Worm (Caenorhabditis elegans) whole organism, late embryonic: ENCODE measurements around the gene haf-1.

Experiments used
- C38D4.7 ChIP-seq: fragments of 200-800 bp; sonication (Bioruptor generic); optimal IDR thresholded peaks from 2 replicates; lab custom pipeline; 2018; ENCODE audit warnings: mild to moderate bottlenecking, missing genetic modification characterization, moderate library complexity, missing compliant biosample characterization
- F13H6.1 ChIP-seq: sonication (generic microtip); optimal IDR thresholded peaks from 2 replicates; lab custom pipeline; 2016; ENCODE audit warnings: missing genetic modification characterization, missing compliant biosample characterization
- Y22D7AL.16 ChIP-seq: sonication (generic microtip); optimal IDR thresholded peaks from 2 replicates; lab custom pipeline; 2016; ENCODE audit warnings: missing genetic modification characterization, missing compliant biosample characterization
- ceh-14 ChIP-seq: sonication (generic microtip); optimal IDR thresholded peaks from 2 replicates; lab custom pipeline; 2016; ENCODE audit warnings: missing genotype, missing genetic modification characterization, missing compliant biosample characterization
- ceh-18 ChIP-seq: sonication (generic microtip); optimal IDR thresholded peaks from 2 replicates; lab custom pipeline; 2016; ENCODE audit warnings: missing genetic modification characterization, missing compliant biosample characterization
- ceh-30 ChIP-seq: fragments of 150-350 bp; optimal IDR thresholded peaks from 2 replicates; lab custom pipeline; 2014; ENCODE audit warnings: missing biosample characterization, missing genetic modification characterization
- ceh-31 ChIP-seq: sonication (generic microtip); optimal IDR thresholded peaks from 2 replicates; lab custom pipeline; 2016; ENCODE audit warnings: missing genetic modification characterization, missing compliant biosample characterization
- ceh-48 ChIP-seq: sonication (generic microtip); optimal IDR thresholded peaks from 2 replicates; lab custom pipeline; 2016; ENCODE audit warnings: missing genetic modification characterization, inconsistent platforms, missing compliant biosample characterization
- ceh-9 ChIP-seq: sonication (generic microtip); optimal IDR thresholded peaks from 2 replicates; lab custom pipeline; 2016; ENCODE audit warnings: mild to moderate bottlenecking, missing genetic modification characterization, inconsistent platforms, missing compliant biosample characterization
- che-1 ChIP-seq: sonication (generic microtip); optimal IDR thresholded peaks from 2 replicates; lab custom pipeline; 2016; ENCODE audit warnings: mild to moderate bottlenecking, missing genetic modification characterization, missing compliant biosample characterization
- dmd-4 ChIP-seq: sonication (generic microtip); optimal IDR thresholded peaks from 2 replicates; lab custom pipeline; 2016; ENCODE audit warnings: borderline replicate concordance, missing genetic modification characterization, missing compliant biosample characterization
- elt-4 ChIP-seq: sonication (generic microtip); optimal IDR thresholded peaks from 2 replicates; lab custom pipeline; 2016; ENCODE audit warnings: missing genetic modification characterization, missing compliant biosample characterization
- ets-4 ChIP-seq: sonication (generic microtip); optimal IDR thresholded peaks from 2 replicates; lab custom pipeline; 2016; ENCODE audit warnings: missing genetic modification characterization, missing compliant biosample characterization
- fax-1 ChIP-seq: sonication (generic microtip); optimal IDR thresholded peaks from 2 replicates; lab custom pipeline; 2016; ENCODE audit warnings: missing genotype, missing genetic modification characterization, missing compliant biosample characterization
- fkh-10 ChIP-seq: fragments of 150-350 bp; optimal IDR thresholded peaks from 2 replicates; lab custom pipeline; 2014; ENCODE audit warnings: missing biosample characterization, missing genetic modification reagents, missing genetic modification characterization
- fkh-6 ChIP-seq: sonication (generic microtip); optimal IDR thresholded peaks from 2 replicates; lab custom pipeline; 2016; ENCODE audit warnings: missing genetic modification characterization, missing compliant biosample characterization
- hlh-13 ChIP-seq: fragments of 200-800 bp; sonication (Bioruptor generic); optimal IDR thresholded peaks from 2 replicates; lab custom pipeline; 2018; ENCODE audit warnings: mild to moderate bottlenecking, missing genetic modification characterization, missing compliant biosample characterization
- hlh-15 ChIP-seq: sonication (generic microtip); optimal IDR thresholded peaks from 2 replicates; lab custom pipeline; 2016; ENCODE audit warnings: missing genetic modification characterization, missing compliant biosample characterization
- hlh-30 ChIP-seq: sonication (generic microtip); optimal IDR thresholded peaks from 2 replicates; lab custom pipeline; 2017; ENCODE audit warnings: antibody characterized with exemption, missing genetic modification characterization, missing compliant biosample characterization; ENCODE audit not compliant: insufficient read depth
- hlh-6 ChIP-seq: sonication (generic microtip); optimal IDR thresholded peaks from 2 replicates; lab custom pipeline; 2016; ENCODE audit warnings: missing genotype, missing genetic modification characterization, missing compliant biosample characterization
- madf-2 ChIP-seq: sonication (generic microtip); optimal IDR thresholded peaks from 2 replicates; lab custom pipeline; 2017; ENCODE audit warnings: missing genetic modification characterization, missing compliant biosample characterization
- mec-3 ChIP-seq: sonication (generic microtip); optimal IDR thresholded peaks from 2 replicates; lab custom pipeline; 2016; ENCODE audit warnings: borderline replicate concordance, missing genetic modification characterization, missing compliant biosample characterization
- nfya-1 ChIP-seq: sonication (generic microtip); optimal IDR thresholded peaks from 2 replicates; lab custom pipeline; 2017; ENCODE audit warnings: missing genetic modification characterization, mild to moderate bottlenecking, missing compliant biosample characterization, antibody characterized with exemption, moderate library complexity
- nhr-232 ChIP-seq: sonication (generic microtip); optimal IDR thresholded peaks from 2 replicates; lab custom pipeline; 2016; ENCODE audit warnings: missing genetic modification characterization, missing compliant biosample characterization
- npax-4 ChIP-seq: sonication (generic microtip); optimal IDR thresholded peaks from 2 replicates; lab custom pipeline; 2016; ENCODE audit warnings: missing genetic modification characterization, missing compliant biosample characterization
- odd-2 ChIP-seq: sonication (generic microtip); optimal IDR thresholded peaks from 2 replicates; lab custom pipeline; 2017; ENCODE audit warnings: antibody characterized with exemption, mild to moderate bottlenecking, missing genetic modification characterization, missing compliant biosample characterization
- pat-9 ChIP-seq: fragments of 200-800 bp; sonication (Bioruptor generic); optimal IDR thresholded peaks from 2 replicates; lab custom pipeline; 2018; ENCODE audit warnings: mild to moderate bottlenecking, missing genetic modification characterization, moderate library complexity, missing compliant biosample characterization
- pax-1 ChIP-seq: fragments of 150-350 bp; optimal IDR thresholded peaks from 2 replicates; lab custom pipeline; 2014; ENCODE audit warnings: missing biosample characterization, missing genetic modification characterization
- pha-4 ChIP-seq: fragments of 150-350 bp; optimal IDR thresholded peaks from 2 replicates; lab custom pipeline; 2018; ENCODE audit warnings: missing biosample characterization, missing genetic modification reagents, missing genetic modification characterization
- pqm-1 ChIP-seq: sonication (generic microtip); optimal IDR thresholded peaks from 2 replicates; lab custom pipeline; 2016; ENCODE audit warnings: missing genetic modification characterization, missing compliant biosample characterization
- pros-1 ChIP-seq: fragments of 150-350 bp; optimal IDR thresholded peaks from 2 replicates; lab custom pipeline; 2014; ENCODE audit warnings: missing biosample characterization, missing genetic modification reagents, missing genetic modification characterization
- rnt-1 ChIP-seq: sonication (generic microtip); optimal IDR thresholded peaks from 2 replicates; lab custom pipeline; 2016; ENCODE audit warnings: missing genetic modification characterization, missing compliant biosample characterization
- tbx-2 ChIP-seq: sonication (generic microtip); optimal IDR thresholded peaks from 2 replicates; lab custom pipeline; 2016; ENCODE audit warnings: missing genetic modification characterization, missing compliant biosample characterization
- unc-42 ChIP-seq: sonication (generic microtip); optimal IDR thresholded peaks from 2 replicates; lab custom pipeline; 2016; ENCODE audit warnings: missing genotype, missing genetic modification characterization, missing compliant biosample characterization
- unc-86 ChIP-seq: sonication (generic microtip); optimal IDR thresholded peaks from 2 replicates; lab custom pipeline; 2016; ENCODE audit warnings: missing genetic modification characterization, missing compliant biosample characterization

The haf-1 gene

ce11 chrIV:17368292-17368691 lies 7.9 kb upstream of the haf-1 start, which contains the start of gene trh-1:
Gene trh-1 (plus strand): TSS chrIV:17368592.
- TF ChIP-seq hlh-30 (tag; lab: Kevin White, UChicago) (no peak), pqm-1 (tag; lab: Kevin White, UChicago) (no peak), fkh-6 (tag; lab: Kevin White, UChicago) (no peak), ceh-14 (tag; lab: Kevin White, UChicago) (no peak), che-1 (tag; lab: Kevin White, UChicago) (no peak), pros-1 (tag; lab: Kevin White, UChicago) (no peak), ceh-18 (tag; lab: Kevin White, UChicago) (no peak), rnt-1 (tag; lab: Kevin White, UChicago) (no peak), pha-4 (tag; lab: Kevin White, UChicago) (no peak)
- TF ChIP-seq, all 69 proteins: peak for 0

ce11 chrIV:17371469-17371868 lies 4.8 kb upstream of the haf-1 start, which contains the start of gene C30H6.5:
Gene C30H6.5 (plus strand): TSS chrIV:17371769.
- TF ChIP-seq C38D4.7 (GFP tag; lab: Kevin White, UChicago) = no peak
- TF ChIP-seq nfya-1 = no peak
- no peak for TF ChIP-seq elt-4
- no peak for TF ChIP-seq odd-2 (tag; lab: Kevin White, UChicago)
- no peak for TF ChIP-seq unc-42 (tag; lab: Kevin White, UChicago)
- TF ChIP-seq unc-86 (tag; lab: Kevin White, UChicago) = no peak
- no peak for TF ChIP-seq fkh-6 (tag; lab: Kevin White, UChicago)
- no peak for TF ChIP-seq tbx-2 (tag; lab: Kevin White, UChicago)
- TF ChIP-seq ceh-30 (tag; lab: Kevin White, UChicago) = no peak
- no peak for TF ChIP-seq mec-3 (tag; lab: Kevin White, UChicago)

ce11 chrIV:17380061-17380680 lies 3.9 kb downstream of the haf-1 start, which contains the start of the genes C30H6.9 and dlat-2:
Gene C30H6.9 (minus strand): TSS chrIV:17380170.
Gene dlat-2 (plus strand): TSS chrIV:17380626.
- TF ChIP-seq ceh-31 (tag; lab: Kevin White, UChicago) = peak; percentile 31
- TF ChIP-seq npax-4 (tag; lab: Kevin White, UChicago) = no peak

- no peak for TF ChIP-seq ceh-18 (tag; lab: Kevin White, UChicago)
- no peak for TF ChIP-seq dmd-4 (tag; lab: Kevin White, UChicago)
- no peak for TF ChIP-seq hlh-13 (GFP tag; lab: Kevin White, UChicago)
- TF ChIP-seq ceh-30 (tag; lab: Kevin White, UChicago) = no peak
- no peak for TF ChIP-seq ceh-9 (tag; lab: Kevin White, UChicago)
- TF ChIP-seq pha-4 (tag; lab: Kevin White, UChicago) = no peak
- TF ChIP-seq pax-1 = no peak
- TF ChIP-seq hlh-6 (tag; lab: Kevin White, UChicago) = no peak
- TF ChIP-seq pqm-1 (tag; lab: Kevin White, UChicago) = no peak
- TF ChIP-seq nhr-232 (tag; lab: Kevin White, UChicago) = no peak
- TF ChIP-seq hlh-15 = no peak
- TF ChIP-seq ceh-48 (tag; lab: Kevin White, UChicago) = no peak
- TF ChIP-seq fax-1 (tag; lab: Kevin White, UChicago) = no peak
Measured at ce11 chrIV:17382029-17382428, 5.8 kb downstream of the haf-1 start, which contains the start of gene C30H6.8. Gene C30H6.8 (plus strand): TSS chrIV:17382329.

DNA sequence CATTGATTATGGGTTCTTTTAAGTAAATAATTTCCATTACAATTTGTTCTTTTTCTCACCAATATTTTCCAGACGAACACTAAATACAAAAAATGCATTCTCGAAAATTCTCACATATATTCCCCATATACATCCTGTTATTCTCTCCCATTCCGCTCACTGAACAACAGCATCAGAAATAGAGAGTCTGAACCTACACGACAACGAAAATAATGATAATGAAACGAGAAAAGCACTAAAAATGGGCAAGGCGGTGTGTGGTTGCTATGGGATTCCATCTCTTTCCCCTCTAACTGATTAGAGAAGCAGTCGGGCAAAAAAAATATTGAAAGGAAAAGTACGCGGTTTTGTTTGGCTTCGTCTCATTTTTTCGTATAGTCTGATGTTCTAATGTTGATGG lies 6.8 kb downstream of the haf-1 start, which contains the start of gene C30H6.12:
Gene C30H6.12 (plus strand): TSS at position 301 of the 400 bp plus-strand sequence.
- TF ChIP-seq ets-4 (tag; lab: Kevin White, UChicago) (no peak), fkh-10 (GFP tag; lab: Kevin White, UChicago) (no peak), che-1 (tag; lab: Kevin White, UChicago) (no peak), madf-2 (tag; lab: Kevin White, UChicago) (no peak), pat-9 (tag; lab: Kevin White, UChicago) (no peak), fax-1 (tag; lab: Kevin White, UChicago) (no peak), pha-4 (tag; lab: Kevin White, UChicago) (no peak), F13H6.1 (tag; lab: Kevin White, UChicago) (no peak), Y22D7AL.16 (no peak)
- TF ChIP-seq, all 69 proteins: peak for 0
